Fruit fly (Drosophila melanogaster) whole organism: Measurements from ENCODE around the gene Doc2.

Experiments used
- CG8478 ChIP-seq: fragments of >200 bp; optimal IDR thresholded peaks from 2 replicates; lab custom pipeline; 2018; ENCODE audit warnings: inconsistent platforms
- Dll ChIP-seq: fragments of >200 bp; optimal IDR thresholded peaks from 2 replicates; lab custom pipeline; 2017
- EcR ChIP-seq, 2 experiments: fragments of >200 bp; optimal IDR thresholded peaks; 2 replicates each; lab custom pipeline; 2017; ENCODE audit warnings: missing biosample characterization in 2 of 2, missing genetic modification characterization in 2 of 2, missing genetic modification reagents in 2 of 2
- pan ChIP-seq: fragments of >200 bp; optimal IDR thresholded peaks from 2 replicates; lab custom pipeline; 2017
- psq ChIP-seq: fragments of >200 bp; optimal IDR thresholded peaks from 2 replicates; lab custom pipeline; 2017
- usp ChIP-seq: fragments of >200 bp; optimal IDR thresholded peaks from 2 replicates; lab custom pipeline; 2017; ENCODE audit warnings: missing biosample characterization, missing genetic modification characterization, mixed read lengths

The Doc2 gene

DNA sequence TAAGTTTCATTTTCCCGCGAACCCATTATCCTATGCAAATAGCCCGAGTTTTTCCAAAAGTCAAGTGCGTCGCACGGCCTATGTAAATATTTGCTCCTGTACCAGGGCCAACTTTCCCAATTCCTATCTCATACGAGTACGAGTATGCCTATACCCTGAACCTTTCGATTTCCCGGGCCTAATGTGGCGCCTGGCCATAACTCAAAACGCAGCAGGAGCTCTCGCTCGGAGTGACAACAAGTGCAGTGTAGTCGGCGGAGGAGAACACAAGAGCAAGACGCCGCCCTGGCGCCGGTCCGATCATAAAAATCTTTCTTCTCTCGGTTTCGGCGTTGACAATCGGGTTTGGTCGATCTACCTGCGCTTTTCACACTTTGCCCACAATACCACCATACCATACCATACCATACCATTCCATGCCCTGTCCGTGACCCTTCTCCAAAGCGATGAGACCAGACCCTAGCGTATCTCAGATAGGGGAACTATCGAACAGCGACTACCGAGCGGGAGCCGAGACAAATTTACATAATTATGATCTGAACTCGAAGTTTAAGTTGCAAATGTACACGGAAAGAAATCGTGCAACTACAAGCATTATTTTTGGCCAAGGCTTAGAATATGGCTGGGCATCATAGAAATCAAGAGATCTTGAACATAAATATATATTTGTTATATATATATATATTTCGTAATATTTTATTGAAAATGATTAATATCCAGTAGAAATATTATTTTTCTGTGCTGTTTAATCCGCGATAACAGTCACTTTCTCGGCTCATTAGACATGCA lies 23.3 kb upstream of the Doc2 start:
- no peak for TF ChIP-seq pan (lab: Kevin White, UChicago)
- TF ChIP-seq CG8478 (lab: Kevin White, UChicago) = no peak
- no peak for TF ChIP-seq Dll (lab: Kevin White, UChicago)
- TF ChIP-seq EcR (GFP tag; optimal IDR thresholded peaks at IDR 0.05; lab: Kevin White, UChicago) = no peak

DNA sequence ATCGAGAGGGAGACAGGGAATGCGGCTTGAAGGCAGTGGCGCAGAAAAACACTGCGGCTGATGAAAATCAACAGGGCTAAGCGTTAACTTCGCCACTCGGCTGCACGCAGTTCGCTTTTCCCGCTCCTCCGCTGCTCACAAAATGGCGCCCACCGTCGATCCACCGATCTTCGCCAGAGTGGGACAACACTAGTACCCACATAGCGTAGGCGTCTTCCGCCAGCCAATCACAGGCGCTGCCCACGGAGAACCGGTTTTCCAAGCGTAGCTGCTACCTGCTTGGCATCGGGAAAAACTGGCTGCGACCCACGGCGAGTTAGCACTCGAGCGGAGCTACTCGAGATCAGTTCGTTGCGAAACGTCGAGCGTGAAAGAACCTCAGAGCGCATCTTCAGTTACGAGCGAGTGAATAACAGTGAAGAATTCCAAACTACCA lies 22.0 kb upstream of the Doc2 start, which contains the start of gene Doc1:
Doc1 (plus strand) TSS at position 334 of the 436 bp plus-strand sequence.
- peak; percentile 35 for TF ChIP-seq Dll (lab: Kevin White, UChicago)
- no peak for TF ChIP-seq pan (lab: Kevin White, UChicago)

DNA sequence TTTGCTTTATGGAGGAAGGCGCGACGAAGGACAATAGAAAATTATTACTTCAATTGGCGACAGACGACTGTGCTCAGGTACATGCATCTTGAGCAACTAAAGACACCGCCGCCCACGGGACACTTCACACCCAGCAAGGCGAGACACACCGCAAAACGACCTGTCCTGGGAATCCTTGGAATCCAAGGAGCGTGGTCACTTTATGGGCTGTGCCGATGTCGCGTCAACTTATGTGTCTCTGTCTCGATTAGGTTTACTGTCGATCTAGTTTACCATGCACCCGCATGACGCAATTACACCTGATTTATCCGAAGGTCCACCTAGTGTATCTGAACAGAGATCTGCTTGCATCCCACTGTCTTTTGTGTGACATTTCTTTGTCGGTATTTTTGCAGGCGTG lies 20.1 kb upstream of the Doc2 start:
- TF ChIP-seq usp (no peak), pan (lab: Kevin White, UChicago) (no peak), Dll (lab: Kevin White, UChicago) (no peak), EcR (GFP tag; optimal IDR thresholded peaks at IDR 0.05; lab: Kevin White, UChicago) (no peak), CG8478 (lab: Kevin White, UChicago) (no peak), psq (lab: Kevin White, UChicago) (no peak)

DNA sequence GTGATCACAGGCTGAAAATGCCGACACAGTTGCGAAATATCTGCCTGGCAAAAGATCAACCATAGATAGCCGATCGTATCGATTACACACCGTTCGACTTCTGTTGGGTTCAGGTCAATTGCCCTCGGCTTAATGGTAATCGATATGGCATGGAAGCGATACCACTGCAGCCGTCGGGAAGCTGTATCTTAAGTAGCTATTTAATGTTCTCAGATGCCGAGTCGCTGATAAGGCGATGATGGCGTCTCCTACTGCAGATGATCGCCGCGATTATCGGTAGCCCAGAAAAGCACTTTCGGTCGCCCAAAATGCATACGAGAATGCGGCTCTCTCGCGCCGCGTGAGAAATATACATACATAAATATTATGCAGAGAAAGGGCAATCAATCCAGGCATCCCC lies 18.6 kb upstream of the Doc2 start:
- no peak for TF ChIP-seq Dll (lab: Kevin White, UChicago)
- no peak for TF ChIP-seq usp
- TF ChIP-seq pan (lab: Kevin White, UChicago) = no peak
- no peak for TF ChIP-seq CG8478 (lab: Kevin White, UChicago)
- no peak for TF ChIP-seq EcR (GFP tag; optimal IDR thresholded peaks at IDR 0.05; lab: Kevin White, UChicago)
- TF ChIP-seq psq (lab: Kevin White, UChicago) = no peak

DNA sequence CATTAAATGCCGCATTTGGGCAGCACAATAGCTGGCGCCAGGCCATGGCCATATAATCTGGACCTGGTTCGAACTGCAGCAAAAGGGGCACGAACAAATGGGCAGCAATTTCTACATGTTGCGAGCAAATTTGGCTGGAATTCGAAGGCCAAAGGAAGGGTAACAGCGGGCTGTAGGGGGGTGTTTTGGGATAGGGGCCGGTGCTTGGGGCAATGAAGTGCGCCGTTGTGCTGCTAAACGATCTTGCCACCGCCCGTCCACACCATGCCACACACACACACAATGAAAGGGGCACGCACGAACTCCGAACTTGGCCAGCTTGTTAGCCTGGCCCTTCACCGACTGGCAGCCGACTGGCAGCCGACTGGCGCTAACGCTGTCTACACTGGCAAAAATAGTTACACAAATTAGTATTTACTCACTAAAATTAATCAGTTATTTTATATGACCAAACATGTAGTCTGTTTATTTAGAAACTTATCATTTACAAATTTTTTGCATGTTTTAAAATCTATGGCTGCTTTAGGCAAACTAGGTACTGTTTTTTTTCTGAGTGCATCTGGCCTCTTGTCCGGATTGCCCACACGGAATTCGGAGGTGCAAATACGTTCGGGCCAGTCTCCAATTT lies 15.1 kb upstream of the Doc2 start:
- no peak for TF ChIP-seq usp
- TF ChIP-seq Dll (lab: Kevin White, UChicago) = peak; percentile 67
- no peak for TF ChIP-seq EcR (GFP tag; optimal IDR thresholded peaks at IDR 0.05; lab: Kevin White, UChicago)
- no peak for TF ChIP-seq pan (lab: Kevin White, UChicago)
- no peak for TF ChIP-seq psq (lab: Kevin White, UChicago)
- TF ChIP-seq CG8478 (lab: Kevin White, UChicago) = no peak

DNA sequence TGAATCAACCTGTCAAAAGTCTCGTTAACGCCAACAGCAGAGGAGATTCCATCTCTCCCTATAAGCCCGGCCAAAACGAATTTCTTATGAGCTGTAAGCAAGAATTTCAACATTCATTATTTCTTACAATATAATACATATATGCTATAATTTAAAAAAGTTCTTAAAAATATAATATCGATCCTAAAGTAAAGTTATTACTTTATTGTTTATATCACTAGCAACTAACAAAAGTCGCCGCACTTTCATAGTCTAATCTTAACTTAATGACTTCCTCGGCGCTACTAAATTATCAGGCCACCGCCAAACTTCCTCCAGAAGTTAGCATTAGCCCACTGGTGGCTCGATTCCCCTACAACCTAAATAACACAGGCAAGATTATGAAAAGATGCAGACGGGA lies 14.5 kb upstream of the Doc2 start:
- TF ChIP-seq psq (lab: Kevin White, UChicago) = no peak
- no peak for TF ChIP-seq Dll (lab: Kevin White, UChicago)
- no peak for TF ChIP-seq CG8478 (lab: Kevin White, UChicago)
- no peak for TF ChIP-seq EcR (GFP tag; optimal IDR thresholded peaks at IDR 0.05; lab: Kevin White, UChicago)
- no peak for TF ChIP-seq usp
- no peak for TF ChIP-seq pan (lab: Kevin White, UChicago)

DNA sequence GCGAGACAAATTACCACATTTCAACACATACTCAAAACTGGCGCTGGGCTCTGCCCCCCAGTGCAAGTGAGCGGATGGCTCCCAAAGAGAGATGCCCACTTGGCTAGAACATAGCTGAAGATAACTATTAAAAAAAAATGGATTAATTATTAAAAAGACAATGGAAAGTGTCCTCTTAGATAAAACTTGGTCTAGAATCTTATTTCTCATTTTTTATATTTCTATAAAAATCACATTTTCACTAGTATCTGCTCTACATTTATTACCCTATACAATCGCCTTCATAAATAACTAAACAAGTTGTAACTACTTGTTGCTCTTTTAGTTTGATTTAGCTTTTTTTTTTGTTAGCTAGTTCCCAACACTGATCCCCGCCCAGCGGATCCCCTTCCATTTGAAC lies 13.8 kb upstream of the Doc2 start:
- TF ChIP-seq pan (lab: Kevin White, UChicago) (no peak), psq (lab: Kevin White, UChicago) (no peak), Dll (lab: Kevin White, UChicago) (no peak), EcR (GFP tag; optimal IDR thresholded peaks at IDR 0.05; lab: Kevin White, UChicago) (no peak), CG8478 (lab: Kevin White, UChicago) (no peak), usp (no peak)

DNA sequence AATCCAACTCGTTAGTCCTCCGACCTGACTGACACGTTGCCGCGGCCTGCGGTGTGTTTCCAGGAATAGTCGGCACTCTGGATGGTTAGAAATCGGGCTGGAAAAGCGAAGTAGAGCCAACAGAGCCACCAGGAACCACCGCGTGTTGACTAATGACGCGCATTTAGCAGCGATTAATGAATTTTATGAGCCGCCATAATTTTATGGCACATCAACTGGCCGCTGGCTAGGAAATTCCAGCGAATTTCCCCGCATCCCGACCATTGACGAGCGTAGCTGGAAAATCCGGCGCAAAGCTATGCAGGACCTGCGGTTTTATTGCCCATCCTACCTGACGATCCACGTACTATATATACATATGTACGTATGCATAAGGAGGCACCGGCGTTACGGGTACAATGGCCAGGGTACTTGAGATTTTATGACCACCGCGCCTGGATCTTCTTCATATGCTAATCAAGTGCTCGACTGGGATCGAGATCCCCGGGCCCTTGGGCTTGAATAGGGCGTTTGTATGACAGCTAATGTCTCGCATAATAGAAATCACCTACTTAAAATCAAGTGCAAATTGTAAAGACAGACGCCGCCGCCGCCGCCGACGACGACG lies 10.2 kb upstream of the Doc2 start:
- TF ChIP-seq EcR (GFP tag; optimal IDR thresholded peaks at IDR 0.05; lab: Kevin White, UChicago) (no peak), Dll (lab: Kevin White, UChicago) (no peak), CG8478 (lab: Kevin White, UChicago) (no peak), psq (lab: Kevin White, UChicago) (no peak), pan (lab: Kevin White, UChicago) (no peak), usp (no peak)

DNA sequence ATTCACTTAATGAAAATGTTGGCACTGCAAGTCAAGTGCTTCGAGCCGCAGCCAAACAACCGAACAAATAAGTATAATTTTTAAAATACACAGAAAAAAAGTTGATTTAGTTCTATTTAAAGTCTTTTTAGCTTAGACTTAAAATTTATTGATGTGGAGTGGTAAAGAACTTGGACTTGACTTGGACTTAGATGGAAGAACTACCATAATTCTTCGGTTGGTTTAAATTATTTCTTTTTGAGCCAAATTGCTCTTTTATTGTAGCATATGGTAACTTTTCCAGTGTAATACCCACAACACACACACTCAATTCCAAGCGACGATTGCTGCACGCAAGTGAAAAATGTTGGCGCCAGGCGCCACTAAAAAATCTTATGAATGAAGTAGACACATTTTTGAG lies 9.0 kb upstream of the Doc2 start:
- TF ChIP-seq psq (lab: Kevin White, UChicago) (no peak), EcR (GFP tag; optimal IDR thresholded peaks at IDR 0.05; lab: Kevin White, UChicago) (no peak)

DNA sequence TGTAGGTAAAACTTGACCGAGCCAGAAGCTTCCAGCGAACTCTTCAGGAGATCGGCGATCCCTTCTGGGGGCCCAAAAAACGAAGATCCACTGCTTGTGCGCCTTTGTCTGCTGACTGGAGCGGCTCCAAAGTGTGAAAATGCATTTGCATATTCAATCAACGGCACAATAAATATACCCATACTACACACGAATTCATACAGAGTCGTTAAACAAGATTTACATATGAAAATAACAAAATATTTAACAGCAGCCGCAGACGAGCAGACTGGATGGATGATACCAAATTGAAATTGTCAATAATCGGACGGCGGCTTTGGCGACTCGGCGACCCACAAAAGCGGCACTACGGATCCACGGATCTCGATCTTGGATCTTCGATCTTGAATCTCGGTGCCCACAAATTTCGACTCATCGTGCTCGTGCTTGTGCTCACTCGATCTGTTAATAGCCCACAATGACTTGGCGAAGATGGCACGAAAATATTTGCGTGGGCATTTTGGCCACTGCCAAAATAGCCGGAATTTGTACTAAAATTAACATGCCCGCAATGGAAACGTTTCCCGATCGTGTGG lies 8.2 kb upstream of the Doc2 start:
- TF ChIP-seq Dll (lab: Kevin White, UChicago) (no peak), pan (lab: Kevin White, UChicago) (no peak), psq (lab: Kevin White, UChicago) (no peak), usp (no peak), EcR (GFP tag; optimal IDR thresholded peaks at IDR 0.05; lab: Kevin White, UChicago) (no peak), CG8478 (lab: Kevin White, UChicago) (no peak)

DNA sequence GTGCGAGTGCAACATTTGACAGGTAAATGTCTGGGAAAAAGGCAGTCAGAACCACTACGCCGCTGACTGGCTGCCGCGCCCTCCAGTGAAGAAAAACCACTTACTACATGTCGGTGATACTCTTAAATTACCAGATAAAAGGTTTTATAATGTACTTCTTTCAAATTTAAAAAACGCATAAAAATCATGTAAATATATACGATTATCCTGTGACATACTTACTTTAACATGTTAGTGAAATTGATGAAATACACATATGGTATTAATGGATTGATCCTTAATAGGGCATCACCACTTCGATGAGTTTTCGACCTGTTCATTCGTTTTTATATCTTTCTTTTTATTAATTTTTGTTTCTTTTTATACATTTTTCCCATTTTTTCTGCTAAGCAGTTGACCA lies 7.5 kb upstream of the Doc2 start:
- TF ChIP-seq Dll (lab: Kevin White, UChicago) (no peak), EcR (GFP tag; optimal IDR thresholded peaks at IDR 0.05; lab: Kevin White, UChicago) (no peak), usp (no peak), pan (lab: Kevin White, UChicago) (no peak), CG8478 (lab: Kevin White, UChicago) (no peak), psq (lab: Kevin White, UChicago) (no peak)
